Fruit fly (Drosophila melanogaster): ENCODE measurements around the gene CG6067.
A peak's percentile ranks its signal among the peaks of the same experiment; 100 is the strongest.

CG6067 gene

dm6 chrX:5924378-5924777 is 31.1 kb upstream of the CG6067 start (continued):
- no peak for TF ChIP-seq Ets21C (GFP tag; optimal IDR thresholded peaks at IDR 0.05)
- TF ChIP-seq CG3919 (GFP tag; optimal IDR thresholded peaks at IDR 0.05), result peak; percentile 56
- no peak for TF ChIP-seq CG8632 (GFP tag; optimal IDR thresholded peaks at IDR 0.05)
- peak; percentile 53 for TF ChIP-seq pdm3 (GFP tag; optimal IDR thresholded peaks at IDR 0.05)
- TF ChIP-seq lz (GFP tag; optimal IDR thresholded peaks at IDR 0.05), result no peak
- no peak; the same call in 1 of the 2 replicates for TF ChIP-seq CG11294 (GFP tag; IDR thresholded peaks at IDR 0.05)
- no peak for TF ChIP-seq CG7368 (GFP tag; optimal IDR thresholded peaks at IDR 0.05)
- no peak for TF ChIP-seq esn (GFP tag; optimal IDR thresholded peaks at IDR 0.05)
- no peak for TF ChIP-seq topi (GFP tag; optimal IDR thresholded peaks at IDR 0.05)
- TF ChIP-seq CG6854 (GFP tag; optimal IDR thresholded peaks at IDR 0.05), result no peak
- TF ChIP-seq CG6276 (GFP tag; optimal IDR thresholded peaks at IDR 0.05), result peak; percentile 56
- TF ChIP-seq Hr38 (GFP tag; optimal IDR thresholded peaks at IDR 0.05), result no peak
- peak; percentile 35 for TF ChIP-seq Eip75B (GFP tag; optimal IDR thresholded peaks at IDR 0.05)
- TF ChIP-seq CG11762 (GFP tag; optimal IDR thresholded peaks at IDR 0.05; ENCODE audit: insufficient read depth), result peak; percentile 45
- peak; percentile 68 for TF ChIP-seq Gug (GFP tag; IDR thresholded peaks at IDR 0.05)
- no peak for TF ChIP-seq CG3032 (tag; optimal IDR thresholded peaks at IDR 0.05)
- no peak for TF ChIP-seq ss (GFP tag; optimal IDR thresholded peaks at IDR 0.05)

DNA sequence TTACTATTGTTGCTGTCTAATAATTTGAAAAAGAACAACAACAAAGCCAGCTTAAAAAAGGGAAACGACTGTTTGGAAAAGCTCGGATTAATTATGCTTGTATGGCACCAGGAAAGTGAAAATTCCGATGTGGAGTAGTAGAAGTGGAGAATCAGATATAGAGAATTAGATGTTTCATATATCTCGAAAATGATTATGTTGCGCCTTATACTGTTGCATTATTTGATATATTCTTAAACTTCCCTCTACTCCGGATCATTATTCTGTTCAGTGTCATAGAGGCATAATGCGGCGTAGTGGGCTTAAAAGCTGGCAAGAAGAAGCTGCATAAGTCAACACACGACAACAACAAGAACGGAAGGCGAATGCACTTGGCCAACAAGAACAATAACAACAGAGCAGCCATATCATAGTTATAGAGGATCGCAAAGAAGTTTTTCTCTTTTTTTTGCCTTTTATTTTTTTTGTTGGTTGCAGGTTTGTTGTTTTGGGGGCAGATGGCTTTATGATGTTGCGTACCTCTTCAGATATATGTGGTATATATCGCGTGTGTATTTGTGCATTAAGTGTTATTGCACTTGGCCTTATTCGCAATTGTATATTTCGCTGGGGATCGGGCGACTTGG is 29.5 kb upstream of the CG6067 start:
- TF ChIP-seq achi (GFP tag; optimal IDR thresholded peaks at IDR 0.05) (peak; percentile 66), CG8119 (GFP tag; IDR thresholded peaks at IDR 0.05) (peak; percentile 85), CG8319 (GFP tag; optimal IDR thresholded peaks at IDR 0.05) (peak; percentile 48), fd59A (GFP tag; optimal IDR thresholded peaks at IDR 0.05) (peak; percentile 62), esn (GFP tag; optimal IDR thresholded peaks at IDR 0.05) (peak; percentile 14), Blimp-1 (GFP tag; optimal IDR thresholded peaks at IDR 0.05) (no peak), dsx (GFP tag; optimal IDR thresholded peaks at IDR 0.05; ENCODE audit: poor library complexity, severe bottlenecking) (peak; percentile 86), CG6792 (GFP tag; optimal IDR thresholded peaks at IDR 0.05) (peak; percentile 55), topi (GFP tag; optimal IDR thresholded peaks at IDR 0.05) (peak; percentile 73), vri (GFP tag; optimal IDR thresholded peaks at IDR 0.05) (no peak), Eip75B (GFP tag; optimal IDR thresholded peaks at IDR 0.05) (peak; percentile 77), spab (GFP tag; optimal IDR thresholded peaks at IDR 0.05) (peak; percentile 79), Gug (GFP tag; IDR thresholded peaks at IDR 0.05) (peak; percentile 85), Ets21C (GFP tag; optimal IDR thresholded peaks at IDR 0.05) (no peak), salr (GFP tag; optimal IDR thresholded peaks at IDR 0.05) (peak; percentile 27 to 66), CG15336 (GFP tag; IDR thresholded peaks at IDR 0.05) (peak; percentile 90), Hr4 (GFP tag; optimal IDR thresholded peaks at IDR 0.05) (peak; percentile 66), CG4318 (GFP tag; optimal IDR thresholded peaks at IDR 0.05) (peak; percentile 36), Eip93F (GFP tag; optimal IDR thresholded peaks at IDR 0.05) (no peak), CG3919 (GFP tag; optimal IDR thresholded peaks at IDR 0.05) (peak; percentile 80), Sox14 (GFP tag; optimal IDR thresholded peaks at IDR 0.05) (peak; percentile 67), svp (GFP tag) (peak; percentile 68), CG32006 (GFP tag; optimal IDR thresholded peaks at IDR 0.05) (peak; percentile 70), Sox15 (GFP tag; optimal IDR thresholded peaks at IDR 0.05) (peak; percentile 6), CG10631 (GFP tag; optimal IDR thresholded peaks at IDR 0.05) (peak; percentile 72), CG3032 (tag; optimal IDR thresholded peaks at IDR 0.05) (peak; percentile 84), fd85E (GFP tag; optimal IDR thresholded peaks at IDR 0.05) (peak; percentile 14), CG6854 (GFP tag; optimal IDR thresholded peaks at IDR 0.05) (no peak), CG6276 (GFP tag; optimal IDR thresholded peaks at IDR 0.05) (peak; percentile 86), CG11902 (GFP tag; optimal IDR thresholded peaks at IDR 0.05) (peak; percentile 44), CG11762 (GFP tag; optimal IDR thresholded peaks at IDR 0.05; ENCODE audit: insufficient read depth) (peak; percentile 60), dac (GFP tag; optimal IDR thresholded peaks at IDR 0.05) (peak; percentile 24), Hr38 (GFP tag; optimal IDR thresholded peaks at IDR 0.05) (no peak), lz (GFP tag; optimal IDR thresholded peaks at IDR 0.05) (peak; percentile 55), fkh (GFP tag; optimal IDR thresholded peaks at IDR 0.05) (no peak), Eip78C (GFP tag) (peak; percentile 92), Sox102F (GFP tag; optimal IDR thresholded peaks at IDR 0.05) (peak; percentile 32), CG11294 (GFP tag; IDR thresholded peaks at IDR 0.05) (peak; percentile 70), Lpt (GFP tag; optimal IDR thresholded peaks at IDR 0.05) (peak; percentile 29), CG10669 (GFP tag; optimal IDR thresholded peaks at IDR 0.05) (peak; percentile 87), CG6808 (GFP tag; optimal IDR thresholded peaks at IDR 0.05) (peak; percentile 83), net (GFP tag; optimal IDR thresholded peaks at IDR 0.05) (peak; percentile 60), pdm3 (GFP tag; optimal IDR thresholded peaks at IDR 0.05) (peak; percentile 61)
